Worm (Caenorhabditis elegans) whole organism, L1 larva: ENCODE data around the gene F14H12.6.
A peak's percentile ranks its signal among the peaks of the same experiment; 100 is the strongest.
"Not testable (repeated sequence)": the region's sequence is repeated elsewhere in the genome, so short reads cannot be mapped to it uniquely, and the experiment has no call there.

Experiments
- C04F5.9 ChIP-seq: sonication (generic microtip); optimal IDR thresholded peaks from 2 replicates; lab custom pipeline; 2016; ENCODE audit warnings: missing genetic modification characterization, missing compliant biosample characterization
- C16A3.4 ChIP-seq: fragments of 150-350 bp; optimal IDR thresholded peaks from 2 replicates; lab custom pipeline; 2014; ENCODE audit warnings: missing biosample characterization, missing genetic modification characterization
- F16B12.6 ChIP-seq: fragments of 150-350 bp; optimal IDR thresholded peaks from 2 replicates; lab custom pipeline; 2014; ENCODE audit warnings: missing biosample characterization, missing genetic modification characterization
- alr-1 ChIP-seq: fragments of 200-800 bp; sonication (Bioruptor generic); optimal IDR thresholded peaks from 2 replicates; lab custom pipeline; 2018; ENCODE audit warnings: borderline replicate concordance, mild to moderate bottlenecking, missing genetic modification characterization, missing compliant biosample characterization
- ceh-63 ChIP-seq: fragments of 200-800 bp; sonication (Bioruptor generic); optimal IDR thresholded peaks from 2 replicates; lab custom pipeline; 2018; ENCODE audit warnings: mild to moderate bottlenecking, missing genetic modification characterization, missing compliant biosample characterization
- ceh-88 ChIP-seq: fragments of 200-800 bp; sonication (Bioruptor generic); IDR thresholded peaks from 2 replicates; pipeline ENCODE4 v1.3.6; 2022; ENCODE audit warnings: missing genetic modification characterization, missing compliant biosample characterization
- ceh-90 ChIP-seq: sonication (generic microtip); optimal IDR thresholded peaks from 2 replicates; lab custom pipeline; 2016; ENCODE audit warnings: missing genetic modification characterization, missing compliant biosample characterization
- ces-1 ChIP-seq: fragments of 150-350 bp; optimal IDR thresholded peaks from 2 replicates; lab custom pipeline; 2014; ENCODE audit warnings: missing biosample characterization, missing genetic modification reagents, missing genetic modification characterization
- elt-2 ChIP-seq: sonication (generic microtip); optimal IDR thresholded peaks from 2 replicates; lab custom pipeline; 2016; ENCODE audit warnings: missing genetic modification characterization, mild to moderate bottlenecking, inconsistent platforms, missing compliant biosample characterization, missing genetic modification reagents
- ets-5 ChIP-seq: fragments of 200-800 bp; sonication (Bioruptor generic); IDR thresholded peaks from 2 replicates; pipeline ENCODE4 v1.3.6; 2022; ENCODE audit warnings: missing genetic modification characterization, missing compliant biosample characterization
- fos-1 ChIP-seq: fragments of 150-350 bp; optimal IDR thresholded peaks from 2 replicates; lab custom pipeline; 2014; ENCODE audit warnings: missing biosample characterization, missing genetic modification characterization
- grh-1 ChIP-seq: fragments of 200-800 bp; sonication (Bioruptor generic); IDR thresholded peaks from 2 replicates; pipeline ENCODE4 v1.3.6; 2022; ENCODE audit warnings: missing genetic modification reagents, missing genetic modification characterization, missing compliant biosample characterization
- hlh-4 ChIP-seq: sonication (generic microtip); optimal IDR thresholded peaks from 2 replicates; lab custom pipeline; 2016; ENCODE audit warnings: mild to moderate bottlenecking, missing genetic modification characterization, missing compliant biosample characterization
- lin-39 ChIP-seq: fragments of 150-350 bp; optimal IDR thresholded peaks from 2 replicates; lab custom pipeline; 2014; ENCODE audit warnings: missing biosample characterization, missing genetic modification reagents, missing genetic modification characterization
- lir-3 ChIP-seq: sonication (generic microtip); optimal IDR thresholded peaks from 2 replicates; lab custom pipeline; 2016; ENCODE audit warnings: mild to moderate bottlenecking, missing genetic modification characterization, moderate library complexity, missing compliant biosample characterization; ENCODE audit not compliant: poor library complexity
- nhr-20 ChIP-seq: sonication (generic microtip); optimal IDR thresholded peaks from 2 replicates; lab custom pipeline; 2016; ENCODE audit warnings: mild to moderate bottlenecking, missing genetic modification characterization, missing compliant biosample characterization
- nhr-237 ChIP-seq: fragments of 150-350 bp; optimal IDR thresholded peaks from 2 replicates; lab custom pipeline; 2014; ENCODE audit warnings: missing biosample characterization, missing genetic modification characterization
- nhr-47 ChIP-seq: sonication (generic microtip); optimal IDR thresholded peaks from 2 replicates; lab custom pipeline; 2016; ENCODE audit warnings: mild to moderate bottlenecking, missing genetic modification characterization, moderate library complexity, missing compliant biosample characterization
- nhr-71 ChIP-seq: sonication (generic microtip); optimal IDR thresholded peaks from 2 replicates; lab custom pipeline; 2016; ENCODE audit warnings: mild to moderate bottlenecking, missing genetic modification characterization, moderate library complexity, missing compliant biosample characterization
- nhr-77 ChIP-seq: fragments of 150-350 bp; optimal IDR thresholded peaks from 2 replicates; lab custom pipeline; 2014; ENCODE audit warnings: missing biosample characterization, missing genetic modification characterization
- nhr-84 ChIP-seq: sonication (generic microtip); optimal IDR thresholded peaks from 2 replicates; lab custom pipeline; 2017; ENCODE audit warnings: missing biosample characterization, missing genetic modification characterization
- nhr-85 ChIP-seq: sonication (generic microtip); peaks from one replicate; lab custom pipeline; 2016; ENCODE audit warnings: missing genetic modification characterization, inconsistent platforms, missing compliant biosample characterization
- pax-3 ChIP-seq: fragments of 200-800 bp; sonication (Bioruptor generic); optimal IDR thresholded peaks from 2 replicates; lab custom pipeline; 2018; ENCODE audit warnings: mild to moderate bottlenecking, missing genetic modification characterization, moderate library complexity, missing compliant biosample characterization
- rnt-1 ChIP-seq: sonication (generic microtip); optimal IDR thresholded peaks from 2 replicates; lab custom pipeline; 2016; ENCODE audit warnings: mild to moderate bottlenecking, missing genetic modification characterization, moderate library complexity, missing compliant biosample characterization
- skn-1 ChIP-seq: fragments of 150-350 bp; optimal IDR thresholded peaks from 2 replicates; lab custom pipeline; 2014; ENCODE audit warnings: missing biosample characterization, missing genetic modification characterization
- snu-23 ChIP-seq: sonication (generic microtip); optimal IDR thresholded peaks from 2 replicates; lab custom pipeline; 2016; ENCODE audit warnings: missing genetic modification characterization, missing compliant biosample characterization
- sup-37 ChIP-seq: fragments of 200-800 bp; sonication (Bioruptor generic); optimal IDR thresholded peaks from 2 replicates; lab custom pipeline; 2018; ENCODE audit warnings: mild to moderate bottlenecking, missing genetic modification characterization, missing compliant biosample characterization
- swsn-7 ChIP-seq: sonication (generic microtip); optimal IDR thresholded peaks from 2 replicates; lab custom pipeline; 2016; ENCODE audit warnings: missing genetic modification characterization, missing compliant biosample characterization
- tbx-2 ChIP-seq: sonication (generic microtip); optimal IDR thresholded peaks from 2 replicates; lab custom pipeline; 2016; ENCODE audit warnings: missing genetic modification characterization, missing compliant biosample characterization
- tlp-1 ChIP-seq: fragments of 150-350 bp; optimal IDR thresholded peaks from 2 replicates; lab custom pipeline; 2014; ENCODE audit warnings: missing biosample characterization, missing genetic modification characterization
- vab-15 ChIP-seq: sonication (generic microtip); optimal IDR thresholded peaks from 2 replicates; lab custom pipeline; 2017; ENCODE audit warnings: missing genotype, mild to moderate bottlenecking, missing genetic modification characterization, missing compliant biosample characterization
- ztf-11 ChIP-seq, 2 experiments: sonication (generic microtip); optimal IDR thresholded peaks; 2 replicates each; lab custom pipeline; 2016 to 2017; ENCODE audit warnings: missing genetic modification characterization in 2 of 2, missing biosample characterization in 1 of 2, missing compliant biosample characterization in 1 of 2
- ztf-4 ChIP-seq: fragments of 150-350 bp; optimal IDR thresholded peaks from 2 replicates; lab custom pipeline; 2014; ENCODE audit warnings: missing biosample characterization, missing genetic modification characterization

F14H12.6 gene

DNA sequence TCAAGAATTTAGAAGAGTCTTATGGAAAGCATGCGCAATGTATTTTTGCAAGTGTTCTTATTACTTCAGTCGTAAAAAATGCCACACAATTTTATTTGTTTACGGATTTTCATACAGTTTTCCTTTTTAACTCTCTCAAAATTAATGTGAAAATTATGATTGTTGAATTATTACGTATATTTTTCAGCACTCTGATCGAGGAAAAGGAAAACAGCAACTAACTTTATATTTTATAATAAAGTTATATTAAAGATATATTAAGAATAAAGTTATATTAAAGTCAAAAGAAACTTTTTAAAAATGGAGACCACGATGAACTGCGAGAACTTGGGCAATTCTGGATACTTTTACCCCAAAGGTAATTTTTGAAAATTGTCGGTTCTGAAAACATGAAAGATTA lies 7.2 kb downstream of the F14H12.6 start, which contains the start of gene F14H12.2:
Gene F14H12.2 (plus strand): TSS at position 301 of the 400 bp plus-strand sequence.
- TF ChIP-seq rnt-1 (tag; lab: Kevin White, UChicago) (no peak), pax-3 (no peak), C04F5.9 (tag; lab: Kevin White, UChicago) (no peak), hlh-4 (tag; lab: Kevin White, UChicago) (no peak), ztf-11 (tag; optimal IDR thresholded peaks at IDR 0.05; lab: Kevin White, UChicago) (no peak), ceh-90 (no peak), elt-2 (tag; lab: Kevin White, UChicago) (no peak), sup-37 (GFP tag; lab: Kevin White, UChicago) (no peak), nhr-20 (tag; lab: Kevin White, UChicago) (no peak), swsn-7 (tag; lab: Kevin White, UChicago) (no peak), vab-15 (tag; lab: Kevin White, UChicago) (no peak), nhr-84 (tag; lab: Kevin White, UChicago) (no peak), tlp-1 (tag; lab: Kevin White, UChicago) (no peak), nhr-47 (tag; lab: Kevin White, UChicago) (no peak), snu-23 (GFP tag; lab: Kevin White, UChicago) (no peak), ets-5 (GFP tag; lab: Robert Waterston, UW) (no peak), nhr-77 (tag; lab: Kevin White, UChicago) (no peak), tbx-2 (tag; lab: Kevin White, UChicago) (no peak)

- no peak for TF ChIP-seq hlh-4 (tag; lab: Kevin White, UChicago)
- no peak for TF ChIP-seq C16A3.4
- TF ChIP-seq grh-1 (GFP tag; lab: Robert Waterston, UW), result no peak
- TF ChIP-seq lir-3 (tag; lab: Kevin White, UChicago), result no peak
- TF ChIP-seq nhr-71 (tag; lab: Kevin White, UChicago), result no peak
- TF ChIP-seq nhr-237 (tag; lab: Kevin White, UChicago), result no peak
- no peak for TF ChIP-seq ceh-63
- peak; percentile 12 for TF ChIP-seq nhr-85 (tag; lab: Kevin White, UChicago)
- no peak for TF ChIP-seq ztf-4 (tag; lab: Kevin White, UChicago)
Measured at ce11 chrX:4343915-4344314, 13.5 kb downstream of the F14H12.6 start, which contains the start of gene F14H12.3. TSS of gene F14H12.3 (plus strand) at chrX:4344215.

ce11 chrX:4342730-4343129 lies 14.6 kb downstream of the F14H12.6 start:
- no peak for TF ChIP-seq alr-1 (tag; lab: Kevin White, UChicago)
- TF ChIP-seq skn-1 (tag; lab: Kevin White, UChicago), result peak; percentile 60

- TF ChIP-seq lin-39 (tag; lab: Kevin White, UChicago); fos-1 (tag; lab: Kevin White, UChicago); ceh-88 (GFP tag; lab: Robert Waterston, UW): not testable (repeated sequence)
Measured at ce11 chrX:4339332-4339731, 18.0 kb downstream of the F14H12.6 start, which contains the start of gene cst-1. TSS of gene cst-1 (plus strand) at chrX:4339632.

ce11 chrX:4335950-4336349 lies 21.4 kb downstream of the F14H12.6 start, which contains the start of gene cst-2:
TSS of gene cst-2 (minus strand) at chrX:4336050.
- not testable (repeated sequence) for TF ChIP-seq F16B12.6 (tag; lab: Kevin White, UChicago); ces-1 (GFP tag; lab: Kevin White, UChicago); sup-37 (GFP tag; lab: Kevin White, UChicago)
